Worm (Caenorhabditis elegans): ENCODE data around the gene Y49F6C.7.

Gene Y49F6C.7

DNA sequence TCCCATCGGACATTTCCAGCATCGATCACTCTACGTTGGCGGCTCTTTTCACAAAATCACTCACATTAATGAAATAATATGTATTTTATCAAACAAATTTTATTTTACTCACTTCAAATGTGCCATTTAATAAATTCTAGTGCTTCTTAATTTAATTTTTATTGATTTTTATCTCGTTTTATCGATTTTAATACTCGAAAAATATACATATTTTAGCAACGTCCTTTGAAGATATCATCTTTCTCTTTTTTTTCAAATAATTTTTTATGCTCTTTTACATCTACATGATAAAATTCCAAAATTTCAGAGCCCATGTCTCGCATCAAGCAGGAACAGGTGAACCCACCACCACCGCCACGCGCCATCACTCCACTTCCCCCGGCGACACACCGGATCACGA is 9.2 kb downstream of the Y49F6C.7 start, which contains the start of the genes lido-14 and bath-27:
lido-14 (plus strand) TSS at position 301 of the 400 bp plus-strand sequence.
bath-27 (plus strand) TSS at position 306 of the 400 bp plus-strand sequence.
- no peak for TF ChIP-seq bed-3 (GFP tag; optimal IDR thresholded peaks at IDR 0.05)
- no peak for TF ChIP-seq sem-2 (GFP tag; optimal IDR thresholded peaks at IDR 0.05)
- no peak for TF ChIP-seq unc-120 (tag; optimal IDR thresholded peaks at IDR 0.05; ENCODE audit: poor library complexity, severe bottlenecking)

- no peak for TF ChIP-seq M03D4.4 (tag; optimal IDR thresholded peaks at IDR 0.05)
Measured at ce11 chrII:3349820-3350291, 18.1 kb downstream of the Y49F6C.7 start, which contains the start of gene F14D2.8. F14D2.8 (minus strand) TSS chrII:3349870.

- no peak for TF ChIP-seq sem-2 (GFP tag; optimal IDR thresholded peaks at IDR 0.05)
- TF ChIP-seq nhr-237 (tag; optimal IDR thresholded peaks at IDR 0.05) = no peak
- TF ChIP-seq ztf-11 (tag; optimal IDR thresholded peaks at IDR 0.05) = no peak
- no peak for TF ChIP-seq elt-3 (tag; optimal IDR thresholded peaks at IDR 0.05)
- TF ChIP-seq unc-120 (tag; optimal IDR thresholded peaks at IDR 0.05; ENCODE audit: poor library complexity, severe bottlenecking) = no peak
- no peak for TF ChIP-seq nhr-12 (tag; optimal IDR thresholded peaks at IDR 0.05)
- TF ChIP-seq ceh-43 (GFP tag; optimal IDR thresholded peaks at IDR 0.05) = no peak
- TF ChIP-seq mab-5 (tag; optimal IDR thresholded peaks at IDR 0.05) = no peak
- TF ChIP-seq lin-13 (tag; optimal IDR thresholded peaks at IDR 0.05) = no peak
- TF ChIP-seq zip-8 (tag; optimal IDR thresholded peaks at IDR 0.05) = no peak
- TF ChIP-seq mls-2 (tag; optimal IDR thresholded peaks at IDR 0.05) = no peak
- no peak for TF ChIP-seq tbx-8 (GFP tag; optimal IDR thresholded peaks at IDR 0.05)
- TF ChIP-seq M03D4.4 (tag; optimal IDR thresholded peaks at IDR 0.05) = no peak
- TF ChIP-seq ceh-39 (tag; optimal IDR thresholded peaks at IDR 0.05) = no peak
Measured at ce11 chrII:3347940-3348610, 19.9 kb downstream of the Y49F6C.7 start, which contains the start of the genes F14D2.14 and bath-29. F14D2.14 (minus strand) TSS chrII:3347990. bath-29 (plus strand) TSS chrII:3348560.

ce11 chrII:3346328-3346780 is 21.6 kb downstream of the Y49F6C.7 start, which contains the start of gene bath-30:
bath-30 (minus strand) TSS chrII:3346378.
- TF ChIP-seq lsy-2 (tag; optimal IDR thresholded peaks at IDR 0.05) (no peak), ceh-39 (tag; optimal IDR thresholded peaks at IDR 0.05) (no peak), drap-1 (GFP tag; optimal IDR thresholded peaks at IDR 0.05) (no peak), ceh-83 (GFP tag; optimal IDR thresholded peaks at IDR 0.05) (no peak), bed-3 (GFP tag; optimal IDR thresholded peaks at IDR 0.05) (no peak), mep-1 (tag; optimal IDR thresholded peaks at IDR 0.05) (no peak), snpc-4 (tag; optimal IDR thresholded peaks at IDR 0.05) (no peak), nhr-28 (tag; optimal IDR thresholded peaks at IDR 0.05) (no peak), unc-62 (GFP tag; optimal IDR thresholded peaks at IDR 0.05) (no peak), ham-2 (GFP tag; optimal IDR thresholded peaks at IDR 0.05) (no peak), mab-5 (tag; optimal IDR thresholded peaks at IDR 0.05) (no peak), flh-1 (GFP tag; optimal IDR thresholded peaks at IDR 0.05) (no peak), tbx-8 (GFP tag; optimal IDR thresholded peaks at IDR 0.05) (no peak), elt-1 (tag; optimal IDR thresholded peaks at IDR 0.05; ENCODE audit: borderline replicate concordance, insufficient read depth) (no peak), unc-120 (tag; optimal IDR thresholded peaks at IDR 0.05; ENCODE audit: poor library complexity, severe bottlenecking) (no peak)

DNA sequence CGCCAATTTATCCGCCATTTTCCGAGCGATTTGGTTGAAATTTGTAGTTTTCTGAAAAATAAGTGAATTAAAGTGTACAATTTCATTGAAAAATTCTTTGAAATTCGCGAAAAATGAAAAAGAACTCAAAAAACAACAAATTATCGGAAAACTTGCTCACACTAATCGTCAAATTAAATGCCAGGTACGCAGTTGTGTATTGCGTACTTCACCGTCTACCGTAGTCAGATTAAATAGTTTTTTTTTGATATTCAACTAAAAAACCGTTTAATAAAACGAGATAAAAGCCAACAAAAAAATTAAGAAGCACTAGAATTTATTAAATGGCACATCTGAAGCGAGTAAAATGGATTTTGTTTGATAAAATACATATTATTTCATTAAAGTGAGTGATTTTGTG is 23.1 kb downstream of the Y49F6C.7 start, which contains the start of gene bath-28:
bath-28 (minus strand) TSS at position 51 of the 400 bp plus-strand sequence.
- TF ChIP-seq elt-3 (tag; optimal IDR thresholded peaks at IDR 0.05) (no peak), ceh-83 (GFP tag; optimal IDR thresholded peaks at IDR 0.05) (no peak), nhr-2 (tag; optimal IDR thresholded peaks at IDR 0.05) (no peak), ztf-11 (tag; optimal IDR thresholded peaks at IDR 0.05) (no peak)

DNA sequence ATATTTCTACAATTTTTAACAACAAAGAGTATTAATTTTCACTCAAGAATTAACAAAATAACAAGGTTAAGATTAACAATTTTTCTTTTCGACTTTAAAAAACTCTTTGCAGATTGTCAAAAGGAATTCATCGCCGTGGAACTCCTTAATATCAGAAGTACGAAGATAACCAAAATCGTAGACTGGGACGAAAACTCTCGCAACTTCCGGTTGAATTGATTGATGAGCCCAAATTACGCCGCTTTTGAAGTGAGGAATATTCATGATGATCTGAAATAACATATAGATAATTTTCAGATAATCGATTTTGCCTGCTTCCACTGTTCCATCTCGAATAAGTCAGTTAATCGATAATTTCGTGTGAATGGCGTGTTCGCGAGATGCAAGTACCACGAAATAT is 24.3 kb downstream of the Y49F6C.7 start, which contains the start of gene F14D2.15:
F14D2.15 (minus strand) TSS at position 101 of the 400 bp plus-strand sequence.
- no peak for TF ChIP-seq elt-3 (tag; optimal IDR thresholded peaks at IDR 0.05)
- no peak for TF ChIP-seq elt-1 (tag; optimal IDR thresholded peaks at IDR 0.05; ENCODE audit: borderline replicate concordance, insufficient read depth)
- no peak for TF ChIP-seq ham-2 (GFP tag; optimal IDR thresholded peaks at IDR 0.05)
- no peak for TF ChIP-seq nhr-76 (tag; optimal IDR thresholded peaks at IDR 0.05)
- no peak for TF ChIP-seq nhr-28 (tag; optimal IDR thresholded peaks at IDR 0.05)
- no peak for TF ChIP-seq sptf-1 (tag; optimal IDR thresholded peaks at IDR 0.05)
- no peak for TF ChIP-seq sem-2 (GFP tag; optimal IDR thresholded peaks at IDR 0.05)
- no peak for TF ChIP-seq nhr-12 (tag; optimal IDR thresholded peaks at IDR 0.05)
- no peak for TF ChIP-seq cnd-1 (tag; optimal IDR thresholded peaks at IDR 0.05)
- no peak for TF ChIP-seq bed-3 (GFP tag; optimal IDR thresholded peaks at IDR 0.05)
- TF ChIP-seq ces-1 (GFP tag; optimal IDR thresholded peaks at IDR 0.05) = no peak
- TF ChIP-seq lin-32 (GFP tag; optimal IDR thresholded peaks at IDR 0.05) = no peak
